Worm (Caenorhabditis elegans): ENCODE data around the gene fahd-1.

Gene fahd-1

ce11 chrIII:7919823-7920222, 27.8 kb downstream of the fahd-1 start, which contains the start of gene C29E4.14:
TSS of gene C29E4.14 (plus strand) at chrIII:7920123.
- no peak for TF ChIP-seq set-16 (GFP tag; IDR thresholded peaks at IDR 0.05)
- TF ChIP-seq daf-19 (GFP tag; conservative IDR thresholded peaks at IDR 0.05), result no peak
- no peak for TF ChIP-seq arid-1 (GFP tag; conservative IDR thresholded peaks at IDR 0.05)
- no peak for TF ChIP-seq nhr-76 (tag; optimal IDR thresholded peaks at IDR 0.05)
- TF ChIP-seq attf-4 (tag; optimal IDR thresholded peaks at IDR 0.05), result no peak
- TF ChIP-seq ZK546.5 (tag; optimal IDR thresholded peaks at IDR 0.05), result no peak
- TF ChIP-seq ceh-32 (tag; optimal IDR thresholded peaks at IDR 0.05; ENCODE audit: poor library complexity), result no peak
- TF ChIP-seq ceh-28 (tag; optimal IDR thresholded peaks at IDR 0.05), result no peak
- no peak for TF ChIP-seq unc-62 (GFP tag; optimal IDR thresholded peaks at IDR 0.05 in 1 of 2)
- no peak for TF ChIP-seq unc-62 (tag; optimal IDR thresholded peaks at IDR 0.05)
- TF ChIP-seq T26A8.4 (GFP tag; IDR thresholded peaks at IDR 0.05), result no peak
- TF ChIP-seq sdz-12 (GFP tag; optimal IDR thresholded peaks at IDR 0.05), result no peak
- TF ChIP-seq zfp-2 (tag; optimal IDR thresholded peaks at IDR 0.05), result no peak
- no peak for TF ChIP-seq madf-5 (GFP tag; IDR thresholded peaks at IDR 0.05)

DNA sequence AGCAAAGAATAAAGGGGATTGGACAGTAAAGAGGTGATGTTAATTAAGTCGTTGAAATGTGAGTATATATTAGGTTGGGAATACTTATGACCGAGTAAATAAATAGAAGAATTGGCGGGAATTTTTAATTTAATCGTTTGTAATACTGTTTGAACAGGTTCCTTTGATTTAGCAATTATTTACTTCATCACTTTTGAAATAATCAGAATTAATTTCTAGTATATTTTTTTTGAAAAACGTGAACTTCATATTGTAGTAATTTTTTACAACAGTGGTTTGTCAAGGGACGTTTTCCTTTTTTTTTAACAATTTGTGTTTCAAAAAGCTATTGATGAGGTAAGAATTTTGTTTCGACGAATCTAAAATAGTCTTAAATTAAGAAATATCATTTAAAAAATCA, 30.2 kb downstream of the fahd-1 start, which contains the start of gene C29E4.17:
Gene C29E4.17 (plus strand): TSS at position 301 of the 400 bp plus-strand sequence.
- no peak for TF ChIP-seq egl-27 (tag; optimal IDR thresholded peaks at IDR 0.05)
- no peak for TF ChIP-seq Y5F2A.4 (GFP tag; optimal IDR thresholded peaks at IDR 0.05)
- TF ChIP-seq D1046.2 (GFP tag; IDR thresholded peaks at IDR 0.05), result no peak
- TF ChIP-seq duxl-1 (tag; optimal IDR thresholded peaks at IDR 0.05; ENCODE audit: poor library complexity), result no peak
- TF ChIP-seq nhr-48 (tag; optimal IDR thresholded peaks at IDR 0.05), result no peak
- no peak for TF ChIP-seq nhr-102 (tag; optimal IDR thresholded peaks at IDR 0.05)
- no peak for TF ChIP-seq skn-1 (tag; optimal IDR thresholded peaks at IDR 0.05)
- no peak for TF ChIP-seq lsy-2 (tag; optimal IDR thresholded peaks at IDR 0.05)
- no peak for TF ChIP-seq F49E8.2 (tag; optimal IDR thresholded peaks at IDR 0.05; ENCODE audit: borderline replicate concordance)
- no peak for TF ChIP-seq rbr-2 (tag; optimal IDR thresholded peaks at IDR 0.05)
- TF ChIP-seq zfp-3 (GFP tag; conservative IDR thresholded peaks at IDR 0.05), result no peak
- TF ChIP-seq F37D6.2 (tag; optimal IDR thresholded peaks at IDR 0.05), result no peak
- no peak for TF ChIP-seq jun-1 (tag; optimal IDR thresholded peaks at IDR 0.05)
- TF ChIP-seq zag-1 (tag; optimal IDR thresholded peaks at IDR 0.05), result no peak
- no peak for TF ChIP-seq daf-16 (GFP tag; optimal IDR thresholded peaks at IDR 0.05)
- no peak for TF ChIP-seq daf-16 (tag; optimal IDR thresholded peaks at IDR 0.05)
- TF ChIP-seq tra-1 (GFP tag; IDR thresholded peaks at IDR 0.05), result no peak
- no peak for TF ChIP-seq daf-19 (GFP tag; conservative IDR thresholded peaks at IDR 0.05)
- TF ChIP-seq lin-39 (tag; optimal IDR thresholded peaks at IDR 0.05), result no peak
- TF ChIP-seq unc-130 (GFP tag; optimal IDR thresholded peaks at IDR 0.05), result no peak

- TF ChIP-seq aha-1 (tag), result no peak
- TF ChIP-seq unc-62 (GFP tag; optimal IDR thresholded peaks at IDR 0.05 in 1 of 2), result peak in 1 of 2 experiments; percentile 72
- no peak for TF ChIP-seq unc-62 (tag; optimal IDR thresholded peaks at IDR 0.05)
Observed at ce11 chrIII:7924821-7925220, 32.8 kb downstream of the fahd-1 start, which contains the start of gene tag-250. TSS of gene tag-250 (minus strand) at chrIII:7924921.

ce11 chrIII:7925968-7926367, 33.9 kb downstream of the fahd-1 start:
- TF ChIP-seq mes-2 (tag; optimal IDR thresholded peaks at IDR 0.05; ENCODE audit: poor library complexity, severe bottlenecking), result peak; percentile 7
- TF ChIP-seq aha-1 (tag), result peak; percentile 70
- no peak for TF ChIP-seq lin-15B (tag; optimal IDR thresholded peaks at IDR 0.05)

Data from whole organism, L4 larva.